Worm (Caenorhabditis elegans) whole organism, late embryonic: ENCODE data around the gene ugt-33.

Experiments used
- C38D4.7 ChIP-seq: fragments of 200-800 bp; sonication (Bioruptor generic); optimal IDR thresholded peaks from 2 replicates; lab custom pipeline; 2018; ENCODE audit warnings: mild to moderate bottlenecking, missing genetic modification characterization, moderate library complexity, missing compliant biosample characterization
- F13H6.1 ChIP-seq: sonication (generic microtip); optimal IDR thresholded peaks from 2 replicates; lab custom pipeline; 2016; ENCODE audit warnings: missing genetic modification characterization, missing compliant biosample characterization
- Y22D7AL.16 ChIP-seq: sonication (generic microtip); optimal IDR thresholded peaks from 2 replicates; lab custom pipeline; 2016; ENCODE audit warnings: missing genetic modification characterization, missing compliant biosample characterization
- ceh-14 ChIP-seq: sonication (generic microtip); optimal IDR thresholded peaks from 2 replicates; lab custom pipeline; 2016; ENCODE audit warnings: missing genotype, missing genetic modification characterization, missing compliant biosample characterization
- ceh-18 ChIP-seq: sonication (generic microtip); optimal IDR thresholded peaks from 2 replicates; lab custom pipeline; 2016; ENCODE audit warnings: missing genetic modification characterization, missing compliant biosample characterization
- ceh-19 ChIP-seq: fragments of 200-800 bp; sonication (Bioruptor generic); optimal IDR thresholded peaks from 2 replicates; lab custom pipeline; 2018; ENCODE audit warnings: mild to moderate bottlenecking, missing genetic modification characterization, missing compliant biosample characterization
- ceh-2 ChIP-seq: sonication (generic microtip); optimal IDR thresholded peaks from 2 replicates; lab custom pipeline; 2016; ENCODE audit warnings: missing genotype, missing genetic modification characterization, missing compliant biosample characterization
- ceh-22 ChIP-seq: sonication (generic microtip); optimal IDR thresholded peaks from 2 replicates; lab custom pipeline; 2017; ENCODE audit warnings: missing biosample characterization, missing genetic modification characterization
- ceh-31 ChIP-seq: sonication (generic microtip); optimal IDR thresholded peaks from 2 replicates; lab custom pipeline; 2016; ENCODE audit warnings: missing genetic modification characterization, missing compliant biosample characterization
- ceh-34 ChIP-seq: sonication (generic microtip); optimal IDR thresholded peaks from 2 replicates; lab custom pipeline; 2016; ENCODE audit warnings: mild to moderate bottlenecking, missing genetic modification characterization, missing compliant biosample characterization
- ceh-45 ChIP-seq: fragments of 200-800 bp; sonication (Bioruptor generic); IDR thresholded peaks from 2 replicates; pipeline ENCODE4 v1.3.6; 2022; ENCODE audit warnings: missing genetic modification reagents, missing genetic modification characterization, missing compliant biosample characterization
- ceh-48 ChIP-seq: sonication (generic microtip); optimal IDR thresholded peaks from 2 replicates; lab custom pipeline; 2016; ENCODE audit warnings: missing genetic modification characterization, inconsistent platforms, missing compliant biosample characterization
- ceh-6 ChIP-seq: fragments of 200-800 bp; sonication (Bioruptor generic); optimal IDR thresholded peaks from 2 replicates; lab custom pipeline; 2018; ENCODE audit warnings: mild to moderate bottlenecking, missing genetic modification characterization, missing compliant biosample characterization
- ceh-9 ChIP-seq: sonication (generic microtip); optimal IDR thresholded peaks from 2 replicates; lab custom pipeline; 2016; ENCODE audit warnings: mild to moderate bottlenecking, missing genetic modification characterization, inconsistent platforms, missing compliant biosample characterization
- dve-1 ChIP-seq: sonication (generic microtip); optimal IDR thresholded peaks from 2 replicates; lab custom pipeline; 2017; ENCODE audit warnings: antibody characterized with exemption, mild to moderate bottlenecking, missing genetic modification characterization, missing compliant biosample characterization
- ets-4 ChIP-seq: sonication (generic microtip); optimal IDR thresholded peaks from 2 replicates; lab custom pipeline; 2016; ENCODE audit warnings: missing genetic modification characterization, missing compliant biosample characterization
- fax-1 ChIP-seq: sonication (generic microtip); optimal IDR thresholded peaks from 2 replicates; lab custom pipeline; 2016; ENCODE audit warnings: missing genotype, missing genetic modification characterization, missing compliant biosample characterization
- fkh-10 ChIP-seq: fragments of 150-350 bp; optimal IDR thresholded peaks from 2 replicates; lab custom pipeline; 2014; ENCODE audit warnings: missing biosample characterization, missing genetic modification reagents, missing genetic modification characterization
- gmeb-2 ChIP-seq: sonication (generic microtip); optimal IDR thresholded peaks from 2 replicates; lab custom pipeline; 2016; ENCODE audit warnings: missing genetic modification characterization, inconsistent platforms, missing compliant biosample characterization
- hlh-13 ChIP-seq: fragments of 200-800 bp; sonication (Bioruptor generic); optimal IDR thresholded peaks from 2 replicates; lab custom pipeline; 2018; ENCODE audit warnings: mild to moderate bottlenecking, missing genetic modification characterization, missing compliant biosample characterization
- hlh-15 ChIP-seq: sonication (generic microtip); optimal IDR thresholded peaks from 2 replicates; lab custom pipeline; 2016; ENCODE audit warnings: missing genetic modification characterization, missing compliant biosample characterization
- hlh-30 ChIP-seq: sonication (generic microtip); optimal IDR thresholded peaks from 2 replicates; lab custom pipeline; 2017; ENCODE audit warnings: antibody characterized with exemption, missing genetic modification characterization, missing compliant biosample characterization; ENCODE audit not compliant: insufficient read depth
- lim-6 ChIP-seq: sonication (generic microtip); optimal IDR thresholded peaks from 2 replicates; lab custom pipeline; 2016; ENCODE audit warnings: missing genetic modification characterization, missing compliant biosample characterization
- lin-11 ChIP-seq: fragments of 200-800 bp; sonication (Bioruptor generic); optimal IDR thresholded peaks from 2 replicates; lab custom pipeline; 2018; ENCODE audit warnings: mild to moderate bottlenecking, missing genetic modification characterization, missing compliant biosample characterization
- madf-2 ChIP-seq: sonication (generic microtip); optimal IDR thresholded peaks from 2 replicates; lab custom pipeline; 2017; ENCODE audit warnings: missing genetic modification characterization, missing compliant biosample characterization
- mec-3 ChIP-seq: sonication (generic microtip); optimal IDR thresholded peaks from 2 replicates; lab custom pipeline; 2016; ENCODE audit warnings: borderline replicate concordance, missing genetic modification characterization, missing compliant biosample characterization
- nhr-232 ChIP-seq: sonication (generic microtip); optimal IDR thresholded peaks from 2 replicates; lab custom pipeline; 2016; ENCODE audit warnings: missing genetic modification characterization, missing compliant biosample characterization
- odd-2 ChIP-seq: sonication (generic microtip); optimal IDR thresholded peaks from 2 replicates; lab custom pipeline; 2017; ENCODE audit warnings: antibody characterized with exemption, mild to moderate bottlenecking, missing genetic modification characterization, missing compliant biosample characterization
- pha-2 ChIP-seq: sonication (generic microtip); optimal IDR thresholded peaks from 2 replicates; lab custom pipeline; 2017; ENCODE audit warnings: mild to moderate bottlenecking, missing genetic modification characterization, missing compliant biosample characterization
- pha-4 ChIP-seq: fragments of 150-350 bp; optimal IDR thresholded peaks from 2 replicates; lab custom pipeline; 2018; ENCODE audit warnings: missing biosample characterization, missing genetic modification reagents, missing genetic modification characterization
- pros-1 ChIP-seq: fragments of 150-350 bp; optimal IDR thresholded peaks from 2 replicates; lab custom pipeline; 2014; ENCODE audit warnings: missing biosample characterization, missing genetic modification reagents, missing genetic modification characterization
- ref-2 ChIP-seq: sonication (generic microtip); optimal IDR thresholded peaks from 2 replicates; lab custom pipeline; 2016; ENCODE audit warnings: missing genetic modification characterization, missing compliant biosample characterization
- rnt-1 ChIP-seq: sonication (generic microtip); optimal IDR thresholded peaks from 2 replicates; lab custom pipeline; 2016; ENCODE audit warnings: missing genetic modification characterization, missing compliant biosample characterization
- sdc-2 ChIP-seq: sonication (generic microtip); optimal IDR thresholded peaks from 2 replicates; lab custom pipeline; 2016; ENCODE audit warnings: missing genotype, missing genetic modification characterization, missing compliant biosample characterization
- syd-9 ChIP-seq: sonication (generic microtip); optimal IDR thresholded peaks from 2 replicates; lab custom pipeline; 2016; ENCODE audit warnings: mild to moderate bottlenecking, missing genetic modification characterization, moderate library complexity, missing compliant biosample characterization
- tbx-2 ChIP-seq: sonication (generic microtip); optimal IDR thresholded peaks from 2 replicates; lab custom pipeline; 2016; ENCODE audit warnings: missing genetic modification characterization, missing compliant biosample characterization
- tbx-7 ChIP-seq: sonication (generic microtip); optimal IDR thresholded peaks from 2 replicates; lab custom pipeline; 2016; ENCODE audit warnings: missing genotype, missing genetic modification characterization, missing compliant biosample characterization
- unc-3 ChIP-seq, 2 experiments: fragments of 200-800 bp in 1 of 2; sonication (Bioruptor generic) in 1 of 2; sonication (generic microtip) in 1 of 2; conservative IDR thresholded peaks in 1 of 2; optimal IDR thresholded peaks in 1 of 2; 2 replicates each; pipeline versions ENCODE4 v1.3.6 to Lab custom; 2016 to 2022; ENCODE audit warnings: missing compliant biosample characterization in 2 of 2, missing genetic modification characterization in 2 of 2, missing genetic modification reagents in 1 of 2
- unc-42 ChIP-seq: sonication (generic microtip); optimal IDR thresholded peaks from 2 replicates; lab custom pipeline; 2016; ENCODE audit warnings: missing genotype, missing genetic modification characterization, missing compliant biosample characterization
- unc-86 ChIP-seq: sonication (generic microtip); optimal IDR thresholded peaks from 2 replicates; lab custom pipeline; 2016; ENCODE audit warnings: missing genetic modification characterization, missing compliant biosample characterization
- zip-5 ChIP-seq: sonication (generic microtip); optimal IDR thresholded peaks from 2 replicates; lab custom pipeline; 2016; ENCODE audit warnings: missing genetic modification characterization, missing compliant biosample characterization
- ztf-16 ChIP-seq: sonication (generic microtip); optimal IDR thresholded peaks from 2 replicates; lab custom pipeline; 2017; ENCODE audit warnings: missing genetic modification characterization, missing compliant biosample characterization

ugt-33 gene

ce11 chrV:10466607-10467092, 26.6 kb upstream of the ugt-33 start (continued):
- TF ChIP-seq ceh-34 (tag; lab: Kevin White, UChicago): peak; percentile 80
- peak; percentile 91 for TF ChIP-seq tbx-2 (tag; lab: Kevin White, UChicago)
- TF ChIP-seq rnt-1: peak; percentile 80
- TF ChIP-seq ceh-22: peak; percentile 12
- no peak for TF ChIP-seq ceh-9
- no peak for TF ChIP-seq odd-2 (tag; lab: Kevin White, UChicago)
- TF ChIP-seq ceh-45 (GFP tag; lab: Robert Waterston, UW): no peak
- no peak for TF ChIP-seq mec-3 (tag; lab: Kevin White, UChicago)
- no peak for TF ChIP-seq fax-1 (tag; lab: Kevin White, UChicago)
- no peak for TF ChIP-seq hlh-13
- TF ChIP-seq dve-1 (tag; lab: Kevin White, UChicago): peak; percentile 89
- TF ChIP-seq pha-2 (tag; lab: Kevin White, UChicago): no peak
- no peak for TF ChIP-seq fkh-10 (GFP tag; lab: Kevin White, UChicago)
- no peak for TF ChIP-seq gmeb-2
- TF ChIP-seq C38D4.7: no peak
- TF ChIP-seq lim-6 (tag; lab: Kevin White, UChicago): peak; percentile 41
- TF ChIP-seq ceh-6 (GFP tag; lab: Kevin White, UChicago): no peak
- no peak for TF ChIP-seq unc-3 (GFP tag; conservative IDR thresholded peaks at IDR 0.05; lab: Robert Waterston, UW)
- no peak for TF ChIP-seq unc-3 (tag; optimal IDR thresholded peaks at IDR 0.05; lab: Kevin White, UChicago)
- TF ChIP-seq ceh-31 (tag; lab: Kevin White, UChicago): peak; percentile 95
- TF ChIP-seq Y22D7AL.16 (tag; lab: Kevin White, UChicago): no peak
- TF ChIP-seq ceh-2 (tag; lab: Kevin White, UChicago): peak; percentile 41
- TF ChIP-seq pha-4: no peak
- peak; percentile 58 for TF ChIP-seq ztf-16 (tag; lab: Kevin White, UChicago)
- no peak for TF ChIP-seq zip-5
- peak; percentile 63 for TF ChIP-seq sdc-2
- TF ChIP-seq F13H6.1 (tag; lab: Kevin White, UChicago): peak; percentile 65

DNA sequence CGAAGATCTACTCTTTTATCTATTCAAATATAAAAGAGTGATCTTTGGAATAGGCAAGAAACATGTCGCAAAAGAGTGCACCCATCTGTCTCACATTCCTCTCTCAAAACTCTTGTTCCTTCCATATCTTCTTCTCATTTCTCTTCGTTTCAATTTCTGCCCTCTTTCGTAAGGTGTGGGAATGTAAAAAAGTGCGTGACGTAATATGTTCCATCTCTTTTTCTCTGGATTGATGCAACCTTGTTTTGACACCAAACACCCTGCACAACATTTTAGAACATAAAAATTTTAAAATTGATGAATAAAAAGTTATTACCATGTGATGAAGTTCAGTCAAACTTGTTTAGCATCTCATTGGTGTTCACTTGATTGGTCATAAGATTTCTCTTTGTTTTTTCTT, 26.1 kb upstream of the ugt-33 start:
- TF ChIP-seq odd-2 (tag; lab: Kevin White, UChicago) (no peak), ceh-9 (no peak), pros-1 (tag; lab: Kevin White, UChicago) (no peak), ceh-2 (tag; lab: Kevin White, UChicago) (no peak), F13H6.1 (tag; lab: Kevin White, UChicago) (no peak), hlh-30 (no peak), hlh-15 (tag; lab: Kevin White, UChicago) (no peak), nhr-232 (no peak), ref-2 (tag; lab: Kevin White, UChicago) (no peak), unc-42 (tag; lab: Kevin White, UChicago) (no peak), ceh-48 (tag; lab: Kevin White, UChicago) (no peak), dve-1 (tag; lab: Kevin White, UChicago) (no peak), ceh-45 (GFP tag; lab: Robert Waterston, UW) (no peak)

DNA sequence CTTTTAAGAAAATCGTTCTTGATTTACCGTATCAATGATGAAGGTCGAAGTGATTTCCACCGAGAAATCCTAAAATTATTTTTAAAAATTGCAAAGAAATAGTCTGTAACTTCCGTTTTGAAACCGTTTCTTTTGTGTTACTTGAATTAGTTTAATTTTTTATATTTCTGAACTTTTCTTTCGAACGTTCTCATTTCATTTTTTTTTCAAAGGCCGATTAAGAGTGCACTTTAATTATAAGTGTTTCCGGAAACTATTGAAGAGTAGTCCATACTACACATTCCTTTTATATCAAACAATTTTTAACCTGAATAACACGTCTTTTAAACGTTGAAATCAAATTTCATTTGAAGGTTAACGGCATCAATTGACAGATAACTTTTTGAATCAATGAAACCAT, 25.6 kb upstream of the ugt-33 start:
- TF ChIP-seq dve-1 (tag; lab: Kevin White, UChicago) (no peak), ztf-16 (tag; lab: Kevin White, UChicago) (no peak), syd-9 (tag; lab: Kevin White, UChicago) (no peak), lim-6 (tag; lab: Kevin White, UChicago) (no peak), ceh-18 (tag; lab: Kevin White, UChicago) (no peak), lin-11 (tag; lab: Kevin White, UChicago) (no peak), tbx-7 (tag; lab: Kevin White, UChicago) (no peak), madf-2 (tag; lab: Kevin White, UChicago) (no peak), ets-4 (tag; lab: Kevin White, UChicago) (no peak), unc-86 (tag; lab: Kevin White, UChicago) (no peak), hlh-15 (tag; lab: Kevin White, UChicago) (no peak), ceh-19 (GFP tag; lab: Kevin White, UChicago) (no peak), ceh-14 (tag; lab: Kevin White, UChicago) (no peak), ceh-31 (tag; lab: Kevin White, UChicago) (no peak)
